Worm (Caenorhabditis elegans): Measurements from ENCODE around the gene fubl-2.

ce11 chrIII:7056241-7056640 is 31.3 kb downstream of the fubl-2 start, which contains the start of gene R01H2.2:
- TF ChIP-seq rnt-1 (tag; optimal IDR thresholded peaks at IDR 0.05) (no peak), ceh-9 (tag; optimal IDR thresholded peaks at IDR 0.05) (no peak), eyg-1 (tag; optimal IDR thresholded peaks at IDR 0.05) (no peak), nhr-11 (tag; optimal IDR thresholded peaks at IDR 0.05) (no peak), pag-3 (tag; optimal IDR thresholded peaks at IDR 0.05; ENCODE audit: borderline replicate concordance) (no peak), dmd-4 (tag; optimal IDR thresholded peaks at IDR 0.05; ENCODE audit: borderline replicate concordance) (no peak), odd-2 (tag; optimal IDR thresholded peaks at IDR 0.05) (no peak), F13H6.1 (tag; optimal IDR thresholded peaks at IDR 0.05) (no peak), pros-1 (tag; optimal IDR thresholded peaks at IDR 0.05) (no peak)
